Worm (Caenorhabditis elegans) whole organism, mixed stage, embryonic: Measurements from ENCODE around the gene T25F10.3.

Source experiments
- M03D4.4 ChIP-seq: sonication (generic microtip); optimal IDR thresholded peaks from 2 replicates; lab custom pipeline; 2017; ENCODE audit warnings: mild to moderate bottlenecking, missing genetic modification characterization, missing compliant biosample characterization
- bed-3 ChIP-seq: fragments of 200-800 bp; sonication (Bioruptor generic); optimal IDR thresholded peaks from 3 replicates; lab custom pipeline; 2018; ENCODE audit warnings: mild to moderate bottlenecking, missing genetic modification characterization, moderate library complexity, missing compliant biosample characterization
- blmp-1 ChIP-seq: fragments of 150-350 bp; optimal IDR thresholded peaks from 2 replicates; lab custom pipeline; 2014; ENCODE audit warnings: missing biosample characterization, missing genetic modification characterization
- ceh-39 ChIP-seq: fragments of 150-350 bp; optimal IDR thresholded peaks from 2 replicates; lab custom pipeline; 2014; ENCODE audit warnings: missing biosample characterization, missing genetic modification characterization
- ceh-83 ChIP-seq: fragments of 200-800 bp; sonication (Bioruptor generic); optimal IDR thresholded peaks from 2 replicates; lab custom pipeline; 2018; ENCODE audit warnings: mild to moderate bottlenecking, missing genetic modification characterization, missing compliant biosample characterization
- ces-1 ChIP-seq: fragments of 150-350 bp; optimal IDR thresholded peaks from 2 replicates; lab custom pipeline; 2014; ENCODE audit warnings: missing biosample characterization, missing genetic modification reagents, missing genetic modification characterization
- drap-1 ChIP-seq: fragments of 200-800 bp; sonication (Bioruptor generic); optimal IDR thresholded peaks from 3 replicates; lab custom pipeline; 2018; ENCODE audit warnings: mild to moderate bottlenecking, missing genetic modification characterization, missing compliant biosample characterization
- elt-1 ChIP-seq: sonication (generic microtip); optimal IDR thresholded peaks from 2 replicates; lab custom pipeline; 2017; ENCODE audit warnings: missing genetic modification characterization, mild to moderate bottlenecking, missing compliant biosample characterization, antibody characterized with exemption, moderate library complexity, borderline replicate concordance; ENCODE audit not compliant: insufficient read depth
- elt-3 ChIP-seq: fragments of 150-350 bp; optimal IDR thresholded peaks from 2 replicates; lab custom pipeline; 2014; ENCODE audit warnings: missing biosample characterization, missing genetic modification characterization
- ham-2 ChIP-seq: fragments of 200-800 bp; sonication (Bioruptor generic); optimal IDR thresholded peaks from 2 replicates; lab custom pipeline; 2018; ENCODE audit warnings: mild to moderate bottlenecking, missing genetic modification characterization, missing compliant biosample characterization
- hlh-1 ChIP-seq: fragments of 150-350 bp; optimal IDR thresholded peaks from 2 replicates; lab custom pipeline; 2014; ENCODE audit warnings: missing biosample characterization, missing genetic modification reagents, missing genetic modification characterization
- lin-13 ChIP-seq: fragments of 150-350 bp; optimal IDR thresholded peaks from 2 replicates; lab custom pipeline; 2014; ENCODE audit warnings: missing biosample characterization, missing genetic modification characterization
- lin-32 ChIP-seq: fragments of 200-800 bp; sonication (Bioruptor generic); optimal IDR thresholded peaks from 2 replicates; lab custom pipeline; 2018; ENCODE audit warnings: mild to moderate bottlenecking, missing genetic modification characterization, missing compliant biosample characterization
- mab-5 ChIP-seq: fragments of 150-350 bp; optimal IDR thresholded peaks from 2 replicates; lab custom pipeline; 2014; ENCODE audit warnings: missing biosample characterization, missing genetic modification characterization
- mep-1 ChIP-seq: fragments of 150-350 bp; optimal IDR thresholded peaks from 2 replicates; lab custom pipeline; 2017; ENCODE audit warnings: missing biosample characterization, missing genetic modification reagents, missing genetic modification characterization, inconsistent platforms
- mls-2 ChIP-seq: sonication (generic microtip); optimal IDR thresholded peaks from 2 replicates; lab custom pipeline; 2016; ENCODE audit warnings: mild to moderate bottlenecking, missing genetic modification characterization, moderate library complexity, missing compliant biosample characterization
- nhr-2 ChIP-seq: fragments of 150-350 bp; optimal IDR thresholded peaks from 2 replicates; lab custom pipeline; 2014; ENCODE audit warnings: missing biosample characterization, missing genetic modification characterization
- nhr-237 ChIP-seq: fragments of 150-350 bp; optimal IDR thresholded peaks from 2 replicates; lab custom pipeline; 2014; ENCODE audit warnings: missing biosample characterization, missing genetic modification characterization
- nhr-28 ChIP-seq: fragments of 150-350 bp; optimal IDR thresholded peaks from 2 replicates; lab custom pipeline; 2014; ENCODE audit warnings: missing biosample characterization, missing genetic modification characterization
- nhr-76 ChIP-seq: sonication (generic microtip); optimal IDR thresholded peaks from 2 replicates; lab custom pipeline; 2017; ENCODE audit warnings: missing biosample characterization, missing genetic modification characterization
- pha-4 ChIP-seq: fragments of 150-350 bp; optimal IDR thresholded peaks from 2 replicates; lab custom pipeline; 2018; ENCODE audit warnings: missing biosample characterization, missing genetic modification reagents, missing genetic modification characterization
- sem-2 ChIP-seq: fragments of 200-800 bp; sonication (Bioruptor generic); optimal IDR thresholded peaks from 2 replicates; lab custom pipeline; 2018; ENCODE audit warnings: mild to moderate bottlenecking, missing genetic modification characterization, missing compliant biosample characterization
- snpc-4 ChIP-seq: fragments of 150-350 bp; optimal IDR thresholded peaks from 2 replicates; lab custom pipeline; 2014; ENCODE audit warnings: missing biosample characterization, missing genetic modification characterization
- sptf-1 ChIP-seq: sonication (generic microtip); optimal IDR thresholded peaks from 2 replicates; lab custom pipeline; 2017; ENCODE audit warnings: mild to moderate bottlenecking, missing genetic modification characterization, moderate library complexity, missing compliant biosample characterization
- unc-120 ChIP-seq: sonication (generic microtip); optimal IDR thresholded peaks from 2 replicates; lab custom pipeline; 2017; ENCODE audit warnings: missing genetic modification characterization, missing compliant biosample characterization; ENCODE audit not compliant: poor library complexity, severe bottlenecking
- unc-39 ChIP-seq: fragments of 150-350 bp; optimal IDR thresholded peaks from 2 replicates; lab custom pipeline; 2014; ENCODE audit warnings: missing biosample characterization, missing genetic modification characterization
- unc-62 ChIP-seq: fragments of 150-350 bp; optimal IDR thresholded peaks from 2 replicates; lab custom pipeline; 2014; ENCODE audit warnings: missing biosample characterization, missing genetic modification reagents, missing genetic modification characterization
- ztf-11 ChIP-seq: fragments of 150-350 bp; optimal IDR thresholded peaks from 2 replicates; lab custom pipeline; 2014; ENCODE audit warnings: missing biosample characterization, missing genetic modification characterization

The T25F10.3 gene

ce11 chrV:6726279-6726678 is 18.6 kb upstream of the T25F10.3 start:
- TF ChIP-seq nhr-28 (no peak), unc-39 (no peak), ham-2 (GFP tag; lab: Kevin White, UChicago) (no peak), ces-1 (GFP tag; lab: Kevin White, UChicago) (peak; percentile 96), nhr-2 (no peak), snpc-4 (tag; lab: Kevin White, UChicago) (no peak), hlh-1 (tag; lab: Kevin White, UChicago) (no peak), bed-3 (no peak)

ce11 chrV:6727222-6727621 is 17.7 kb upstream of the T25F10.3 start, which contains the start of gene ZC487.1:
Gene ZC487.1, plus strand, starts transcription at chrV:6727522.
- no peak for TF ChIP-seq M03D4.4 (tag; lab: Kevin White, UChicago)
- no peak for TF ChIP-seq ceh-39 (tag; lab: Kevin White, UChicago)
- TF ChIP-seq hlh-1 (tag; lab: Kevin White, UChicago), result no peak
- no peak for TF ChIP-seq ham-2 (GFP tag; lab: Kevin White, UChicago)
- TF ChIP-seq drap-1 (GFP tag; lab: Kevin White, UChicago), result no peak
- TF ChIP-seq ztf-11 (tag; lab: Kevin White, UChicago), result no peak
- no peak for TF ChIP-seq blmp-1
- no peak for TF ChIP-seq mls-2 (tag; lab: Kevin White, UChicago)
- TF ChIP-seq nhr-28, result no peak
- no peak for TF ChIP-seq mab-5 (tag; lab: Kevin White, UChicago)
- no peak for TF ChIP-seq elt-3 (tag; lab: Kevin White, UChicago)
- TF ChIP-seq nhr-76, result no peak
- no peak for TF ChIP-seq unc-120 (tag; lab: Kevin White, UChicago)
- no peak for TF ChIP-seq lin-32 (GFP tag; lab: Kevin White, UChicago)
- no peak for TF ChIP-seq sptf-1 (tag; lab: Kevin White, UChicago)
- no peak for TF ChIP-seq lin-13 (tag; lab: Kevin White, UChicago)
- TF ChIP-seq nhr-2, result no peak
- TF ChIP-seq elt-1, result no peak

- no peak for TF ChIP-seq unc-120 (tag; lab: Kevin White, UChicago)
- no peak for TF ChIP-seq ceh-83 (GFP tag; lab: Kevin White, UChicago)
- TF ChIP-seq drap-1 (GFP tag; lab: Kevin White, UChicago), result no peak
- no peak for TF ChIP-seq elt-3 (tag; lab: Kevin White, UChicago)
- no peak for TF ChIP-seq elt-1
- TF ChIP-seq mep-1, result no peak
- TF ChIP-seq hlh-1 (tag; lab: Kevin White, UChicago), result no peak
- no peak for TF ChIP-seq ceh-39 (tag; lab: Kevin White, UChicago)
- TF ChIP-seq, all 35 proteins: peak for 0
Measured at ce11 chrV:6731594-6731993, 13.3 kb upstream of the T25F10.3 start, which contains the start of gene grl-9. Gene grl-9, minus strand, starts transcription at chrV:6731694.

- TF ChIP-seq nhr-76 (no peak), nhr-2 (no peak), ztf-11 (tag; lab: Kevin White, UChicago) (no peak), nhr-237 (no peak), ces-1 (GFP tag; lab: Kevin White, UChicago) (peak; percentile 19)
Measured at ce11 chrV:6732995-6733394, 11.9 kb upstream of the T25F10.3 start, which contains the start of gene grl-8. Gene grl-8, minus strand, starts transcription at chrV:6733095.

ce11 chrV:6736108-6736507 is 8.8 kb upstream of the T25F10.3 start:
- TF ChIP-seq pha-4 (tag; lab: Kevin White, UChicago) (no peak), hlh-1 (tag; lab: Kevin White, UChicago) (no peak), mls-2 (tag; lab: Kevin White, UChicago) (no peak), sem-2 (GFP tag; lab: Kevin White, UChicago) (no peak), ces-1 (GFP tag; lab: Kevin White, UChicago) (no peak), nhr-2 (no peak), sptf-1 (tag; lab: Kevin White, UChicago) (no peak), unc-62 (GFP tag; lab: Kevin White, UChicago) (no peak), mab-5 (tag; lab: Kevin White, UChicago) (no peak), ham-2 (GFP tag; lab: Kevin White, UChicago) (no peak), unc-39 (no peak), elt-1 (no peak), bed-3 (no peak)

- TF ChIP-seq sptf-1 (tag; lab: Kevin White, UChicago), result no peak
- no peak for TF ChIP-seq snpc-4 (tag; lab: Kevin White, UChicago)
- peak; percentile 59 for TF ChIP-seq elt-1
- TF ChIP-seq drap-1 (GFP tag; lab: Kevin White, UChicago), result no peak
- TF ChIP-seq blmp-1, result peak; percentile 15
- no peak for TF ChIP-seq unc-62 (GFP tag; lab: Kevin White, UChicago)
- no peak for TF ChIP-seq ceh-83 (GFP tag; lab: Kevin White, UChicago)
- no peak for TF ChIP-seq hlh-1 (tag; lab: Kevin White, UChicago)
- TF ChIP-seq lin-13 (tag; lab: Kevin White, UChicago), result no peak
- TF ChIP-seq bed-3, result no peak
- TF ChIP-seq ztf-11 (tag; lab: Kevin White, UChicago), result no peak
Measured at ce11 chrV:6736877-6737276, 8.0 kb upstream of the T25F10.3 start.
